Worm (Caenorhabditis elegans) whole organism, L2 larva: Measurements from ENCODE around the gene smg-7.

ENCODE experiments used
- C34F6.9 ChIP-seq: fragments of 150-350 bp; optimal IDR thresholded peaks from 2 replicates; lab custom pipeline; 2014; ENCODE audit warnings: missing biosample characterization, missing genetic modification characterization
- F13H6.1 ChIP-seq: sonication (generic microtip); optimal IDR thresholded peaks from 2 replicates; lab custom pipeline; 2016; ENCODE audit warnings: missing genetic modification characterization, missing compliant biosample characterization
- R02D3.7 ChIP-seq: fragments of 150-350 bp; optimal IDR thresholded peaks from 2 replicates; lab custom pipeline; 2014; ENCODE audit warnings: missing biosample characterization, missing genetic modification characterization
- Y55F3AM.14 ChIP-seq: fragments of 200-800 bp; sonication (Bioruptor generic); optimal IDR thresholded peaks from 2 replicates; lab custom pipeline; 2018; ENCODE audit warnings: mild to moderate bottlenecking, missing genetic modification characterization, missing compliant biosample characterization
- ZK546.5 ChIP-seq: sonication (generic microtip); optimal IDR thresholded peaks from 2 replicates; lab custom pipeline; 2017; ENCODE audit warnings: missing biosample characterization, missing genetic modification characterization
- alr-1 ChIP-seq: fragments of 150-350 bp; optimal IDR thresholded peaks from 2 replicates; lab custom pipeline; 2014; ENCODE audit warnings: missing biosample characterization, missing genetic modification characterization
- ama-1 ChIP-seq: fragments of 150-350 bp; optimal IDR thresholded peaks from 2 replicates; lab custom pipeline; 2018; ENCODE audit warnings: inconsistent platforms
- blmp-1 ChIP-seq: sonication (generic microtip); optimal IDR thresholded peaks from 2 replicates; lab custom pipeline; 2017; ENCODE audit warnings: missing genetic modification characterization, mild to moderate bottlenecking, missing compliant biosample characterization, antibody characterized with exemption, moderate library complexity; ENCODE audit not compliant: insufficient read depth
- ceh-16 ChIP-seq: fragments of 150-350 bp; optimal IDR thresholded peaks from 2 replicates; lab custom pipeline; 2014; ENCODE audit warnings: missing biosample characterization, missing genetic modification characterization
- ceh-82 ChIP-seq: fragments of 150-350 bp; optimal IDR thresholded peaks from 2 replicates; lab custom pipeline; 2014; ENCODE audit warnings: missing biosample characterization, missing genetic modification characterization
- crh-2 ChIP-seq: sonication (generic microtip); optimal IDR thresholded peaks from 2 replicates; lab custom pipeline; 2017; ENCODE audit warnings: missing biosample characterization, missing genetic modification characterization
- dmd-4 ChIP-seq: sonication (generic microtip); optimal IDR thresholded peaks from 2 replicates; lab custom pipeline; 2017; ENCODE audit warnings: missing biosample characterization, missing genetic modification characterization
- egl-27 ChIP-seq: sonication (generic microtip); optimal IDR thresholded peaks from 3 replicates; lab custom pipeline; 2017; ENCODE audit warnings: missing biosample characterization, missing genetic modification reagents, missing genetic modification characterization
- elt-3 ChIP-seq: sonication (generic microtip); optimal IDR thresholded peaks from 2 replicates; lab custom pipeline; 2017; ENCODE audit warnings: missing biosample characterization, missing genetic modification characterization
- fos-1 ChIP-seq: fragments of 150-350 bp; optimal IDR thresholded peaks from 2 replicates; lab custom pipeline; 2014; ENCODE audit warnings: missing biosample characterization, missing genetic modification characterization
- gmeb-1 ChIP-seq: fragments of 150-350 bp; optimal IDR thresholded peaks from 2 replicates; lab custom pipeline; 2014; ENCODE audit warnings: missing biosample characterization, missing genetic modification characterization
- lin-11 ChIP-seq: fragments of 150-350 bp; sonication (generic microtip); optimal IDR thresholded peaks from 2 replicates; lab custom pipeline; 2014; ENCODE audit warnings: missing biosample characterization, missing genetic modification characterization, inconsistent platforms, mixed read lengths
- lin-13 ChIP-seq: fragments of 150-350 bp; optimal IDR thresholded peaks from 2 replicates; lab custom pipeline; 2014; ENCODE audit warnings: missing biosample characterization, missing genetic modification reagents, missing genetic modification characterization
- lin-39 ChIP-seq: fragments of 150-350 bp; optimal IDR thresholded peaks from 2 replicates; lab custom pipeline; 2014; ENCODE audit warnings: missing biosample characterization, missing genetic modification reagents, missing genetic modification characterization
- lsy-2 ChIP-seq, 2 experiments: fragments of 150-350 bp in 1 of 2; sonication (generic microtip) in 1 of 2; optimal IDR thresholded peaks; 2 replicates each; lab custom pipeline; 2014 to 2017; ENCODE audit warnings: missing biosample characterization in 2 of 2, missing genetic modification characterization in 2 of 2
- mab-5 ChIP-seq: fragments of 150-350 bp; optimal IDR thresholded peaks from 2 replicates; lab custom pipeline; 2014; ENCODE audit warnings: missing biosample characterization, missing genetic modification characterization
- mbf-1 ChIP-seq: sonication (generic microtip); optimal IDR thresholded peaks from 2 replicates; lab custom pipeline; 2017; ENCODE audit warnings: missing biosample characterization, missing genetic modification characterization
- mdl-1 ChIP-seq, 2 experiments: fragments of 150-350 bp in 1 of 2; sonication (generic microtip) in 1 of 2; optimal IDR thresholded peaks; 2 replicates each; lab custom pipeline; 2017; ENCODE audit warnings: missing biosample characterization in 2 of 2, missing genetic modification characterization in 2 of 2
- nhr-10 ChIP-seq: sonication (generic microtip); optimal IDR thresholded peaks from 2 replicates; lab custom pipeline; 2017; ENCODE audit warnings: missing biosample characterization, missing genetic modification characterization
- nhr-11 ChIP-seq: fragments of 150-350 bp; optimal IDR thresholded peaks from 2 replicates; lab custom pipeline; 2014; ENCODE audit warnings: missing biosample characterization, missing genetic modification characterization
- nhr-129 ChIP-seq: fragments of 150-350 bp; optimal IDR thresholded peaks from 2 replicates; lab custom pipeline; 2014; ENCODE audit warnings: missing biosample characterization, missing genetic modification characterization
- nhr-21 ChIP-seq: fragments of 150-350 bp; optimal IDR thresholded peaks from 2 replicates; lab custom pipeline; 2014; ENCODE audit warnings: missing biosample characterization, missing genetic modification characterization
- nhr-6 ChIP-seq: fragments of 150-350 bp; optimal IDR thresholded peaks from 2 replicates; lab custom pipeline; 2014; ENCODE audit warnings: missing biosample characterization, missing genetic modification characterization
- nhr-77 ChIP-seq: fragments of 150-350 bp; optimal IDR thresholded peaks from 2 replicates; lab custom pipeline; 2014; ENCODE audit warnings: missing biosample characterization, missing genetic modification characterization
- peb-1 ChIP-seq: fragments of 150-350 bp; optimal IDR thresholded peaks from 2 replicates; lab custom pipeline; 2014; ENCODE audit warnings: missing biosample characterization, missing genetic modification characterization
- sem-4 ChIP-seq: fragments of 150-350 bp; optimal IDR thresholded peaks from 2 replicates; lab custom pipeline; 2014; ENCODE audit warnings: missing biosample characterization, missing genetic modification reagents, missing genetic modification characterization
- skn-1 ChIP-seq: sonication (generic microtip); optimal IDR thresholded peaks from 2 replicates; lab custom pipeline; 2017; ENCODE audit warnings: missing biosample characterization, missing genetic modification characterization
- sma-3 ChIP-seq: sonication (generic microtip); optimal IDR thresholded peaks from 2 replicates; lab custom pipeline; 2016; ENCODE audit warnings: missing genetic modification reagents, missing genetic modification characterization, missing compliant biosample characterization
- sma-9 ChIP-seq, 2 experiments: fragments of 150-350 bp in 1 of 2; sonication (generic microtip) in 1 of 2; optimal IDR thresholded peaks; 2 replicates each; lab custom pipeline; 2014 to 2016; ENCODE audit warnings: missing genetic modification characterization in 2 of 2, mild to moderate bottlenecking in 1 of 2, missing biosample characterization in 1 of 2, missing compliant biosample characterization in 1 of 2, missing genetic modification reagents in 1 of 2, moderate library complexity in 1 of 2
- snpc-4 ChIP-seq: fragments of 150-350 bp; optimal IDR thresholded peaks from 2 replicates; lab custom pipeline; 2014; ENCODE audit warnings: missing biosample characterization, missing genetic modification characterization
- unc-55 ChIP-seq: fragments of 150-350 bp; sonication (generic microtip); optimal IDR thresholded peaks from 3 replicates; lab custom pipeline; 2014; ENCODE audit warnings: missing biosample characterization, missing genetic modification reagents, missing genetic modification characterization
- unc-62 ChIP-seq: fragments of 150-350 bp; optimal IDR thresholded peaks from 2 replicates; lab custom pipeline; 2014; ENCODE audit warnings: missing biosample characterization, missing genetic modification reagents, missing genetic modification characterization
- zag-1 ChIP-seq: fragments of 150-350 bp; optimal IDR thresholded peaks from 2 replicates; lab custom pipeline; 2014; ENCODE audit warnings: missing biosample characterization, missing genetic modification characterization
- ztf-1 ChIP-seq: fragments of 200-800 bp; sonication (Bioruptor generic); conservative IDR thresholded peaks from 2 replicates; pipeline ENCODE4 v1.3.6; 2022; ENCODE audit warnings: missing genetic modification characterization, missing compliant biosample characterization
- ztf-11 ChIP-seq: sonication (generic microtip); optimal IDR thresholded peaks from 2 replicates; lab custom pipeline; 2017; ENCODE audit warnings: missing biosample characterization, missing genetic modification characterization
- ztf-4 ChIP-seq: fragments of 150-350 bp; optimal IDR thresholded peaks from 2 replicates; lab custom pipeline; 2014; ENCODE audit warnings: missing biosample characterization, missing genetic modification characterization

The smg-7 gene

ce11 chrIV:6785151-6785550 lies 42.9 kb upstream of the smg-7 start, which contains the start of gene dyci-1:
Gene dyci-1 (minus strand): TSS chrIV:6785272.
- TF ChIP-seq ama-1 (lab: Kevin White, UChicago), result no peak
- peak; percentile 2 for TF ChIP-seq C34F6.9
- peak; percentile 70 for TF ChIP-seq nhr-129 (tag; lab: Kevin White, UChicago)
- peak; percentile 27 for TF ChIP-seq fos-1 (tag; lab: Kevin White, UChicago)
- peak; percentile 71 for TF ChIP-seq F13H6.1 (tag; lab: Kevin White, UChicago)
- TF ChIP-seq sma-9 (GFP tag; optimal IDR thresholded peaks at IDR 0.05; lab: Kevin White, UChicago), result peak; percentile 7
- TF ChIP-seq sma-9 (tag; optimal IDR thresholded peaks at IDR 0.05; lab: Kevin White, UChicago), result no peak
- no peak for TF ChIP-seq sem-4 (tag; lab: Kevin White, UChicago)
- TF ChIP-seq lin-11 (tag; lab: Kevin White, UChicago), result no peak

ce11 chrIV:6777156-6777555 lies 34.9 kb upstream of the smg-7 start:
- TF ChIP-seq gmeb-1 (no peak), lin-39 (tag; lab: Kevin White, UChicago) (no peak), ztf-1 (GFP tag; lab: Robert Waterston, UW) (no peak), sma-3 (GFP tag; lab: Kevin White, UChicago) (no peak), nhr-77 (tag; lab: Kevin White, UChicago) (no peak), mab-5 (tag; lab: Kevin White, UChicago) (no peak), peb-1 (no peak), nhr-10 (tag; lab: Kevin White, UChicago) (no peak), unc-62 (GFP tag; lab: Kevin White, UChicago) (no peak), blmp-1 (no peak), dmd-4 (no peak), sma-9 (GFP tag; optimal IDR thresholded peaks at IDR 0.05; lab: Kevin White, UChicago) (no peak), sma-9 (tag; optimal IDR thresholded peaks at IDR 0.05; lab: Kevin White, UChicago) (no peak), Y55F3AM.14 (GFP tag; lab: Kevin White, UChicago) (no peak), zag-1 (tag; lab: Kevin White, UChicago) (no peak), ceh-16 (tag; lab: Kevin White, UChicago) (no peak), ztf-4 (tag; lab: Kevin White, UChicago) (no peak), snpc-4 (tag; lab: Kevin White, UChicago) (no peak)

ce11 chrIV:6771556-6771955 lies 29.3 kb upstream of the smg-7 start:
- TF ChIP-seq nhr-77 (tag; lab: Kevin White, UChicago) (no peak), ceh-82 (tag; lab: Kevin White, UChicago) (no peak), peb-1 (no peak), nhr-6 (tag; lab: Kevin White, UChicago) (no peak), R02D3.7 (tag; lab: Kevin White, UChicago) (no peak), ztf-11 (tag; lab: Kevin White, UChicago) (no peak), ZK546.5 (tag; lab: Kevin White, UChicago) (no peak), nhr-10 (tag; lab: Kevin White, UChicago) (no peak), mab-5 (tag; lab: Kevin White, UChicago) (no peak), C34F6.9 (no peak), nhr-11 (tag; lab: Kevin White, UChicago) (no peak), ceh-16 (tag; lab: Kevin White, UChicago) (no peak), lin-13 (GFP tag; lab: Kevin White, UChicago) (no peak), crh-2 (tag; lab: Kevin White, UChicago) (no peak)

ce11 chrIV:6770407-6770883 lies 28.2 kb upstream of the smg-7 start, which contains the start of gene anat-1:
Gene anat-1 (plus strand): TSS chrIV:6770833.
- no peak for TF ChIP-seq elt-3 (tag; lab: Kevin White, UChicago)
- TF ChIP-seq dmd-4, result no peak
- TF ChIP-seq fos-1 (tag; lab: Kevin White, UChicago), result peak; percentile 24
- TF ChIP-seq egl-27 (tag; lab: Kevin White, UChicago), result no peak

ce11 chrIV:6767240-6767639 lies 25.0 kb upstream of the smg-7 start:
- no peak for TF ChIP-seq ama-1 (lab: Kevin White, UChicago)
- TF ChIP-seq zag-1 (tag; lab: Kevin White, UChicago), result peak; percentile 63
- TF ChIP-seq snpc-4 (tag; lab: Kevin White, UChicago), result no peak
- no peak for TF ChIP-seq nhr-21
- TF ChIP-seq mbf-1 (tag; lab: Kevin White, UChicago), result no peak
- peak; percentile 22 for TF ChIP-seq lin-13 (GFP tag; lab: Kevin White, UChicago)
- TF ChIP-seq nhr-6 (tag; lab: Kevin White, UChicago), result peak; percentile 73
- no peak for TF ChIP-seq mab-5 (tag; lab: Kevin White, UChicago)
- TF ChIP-seq sma-9 (GFP tag; optimal IDR thresholded peaks at IDR 0.05; lab: Kevin White, UChicago), result peak; percentile 58
- TF ChIP-seq sma-9 (tag; optimal IDR thresholded peaks at IDR 0.05; lab: Kevin White, UChicago), result no peak
- TF ChIP-seq C34F6.9, result peak; percentile 94
- TF ChIP-seq sem-4 (tag; lab: Kevin White, UChicago), result no peak
- peak; percentile 51 for TF ChIP-seq F13H6.1 (tag; lab: Kevin White, UChicago)
- TF ChIP-seq unc-55, result peak; percentile 87
- no peak for TF ChIP-seq ztf-11 (tag; lab: Kevin White, UChicago)
- no peak for TF ChIP-seq alr-1
- TF ChIP-seq mdl-1 (tag; optimal IDR thresholded peaks at IDR 0.05; lab: Kevin White, UChicago), result peak in 1 of 2 experiments; percentile 44
- peak in 1 of 2 experiments; percentile 83 for TF ChIP-seq lsy-2 (tag; optimal IDR thresholded peaks at IDR 0.05; lab: Kevin White, UChicago)
- no peak for TF ChIP-seq skn-1 (tag; lab: Kevin White, UChicago)
- TF ChIP-seq nhr-77 (tag; lab: Kevin White, UChicago), result no peak
- no peak for TF ChIP-seq ceh-16 (tag; lab: Kevin White, UChicago)
- TF ChIP-seq nhr-129 (tag; lab: Kevin White, UChicago), result peak; percentile 78
- peak; percentile 83 for TF ChIP-seq blmp-1
- peak; percentile 67 for TF ChIP-seq fos-1 (tag; lab: Kevin White, UChicago)
- TF ChIP-seq ceh-82 (tag; lab: Kevin White, UChicago), result no peak
- no peak for TF ChIP-seq gmeb-1
- TF ChIP-seq ztf-4 (tag; lab: Kevin White, UChicago), result no peak
